Worm (Caenorhabditis elegans) whole organism, mixed stage, embryonic: Measurements from ENCODE around the gene pitp-1.

Source experiments
- M03D4.4 ChIP-seq: sonication (generic microtip); optimal IDR thresholded peaks from 2 replicates; lab custom pipeline; 2017; ENCODE audit warnings: mild to moderate bottlenecking, missing genetic modification characterization, missing compliant biosample characterization
- bed-3 ChIP-seq: fragments of 200-800 bp; sonication (Bioruptor generic); optimal IDR thresholded peaks from 3 replicates; lab custom pipeline; 2018; ENCODE audit warnings: mild to moderate bottlenecking, missing genetic modification characterization, moderate library complexity, missing compliant biosample characterization
- blmp-1 ChIP-seq: fragments of 150-350 bp; optimal IDR thresholded peaks from 2 replicates; lab custom pipeline; 2014; ENCODE audit warnings: missing biosample characterization, missing genetic modification characterization
- ceh-39 ChIP-seq: fragments of 150-350 bp; optimal IDR thresholded peaks from 2 replicates; lab custom pipeline; 2014; ENCODE audit warnings: missing biosample characterization, missing genetic modification characterization
- ceh-43 ChIP-seq: fragments of 200-800 bp; sonication (Bioruptor generic); optimal IDR thresholded peaks from 2 replicates; lab custom pipeline; 2018; ENCODE audit warnings: mild to moderate bottlenecking, missing genetic modification characterization, moderate library complexity, missing compliant biosample characterization
- ceh-83 ChIP-seq: fragments of 200-800 bp; sonication (Bioruptor generic); optimal IDR thresholded peaks from 2 replicates; lab custom pipeline; 2018; ENCODE audit warnings: mild to moderate bottlenecking, missing genetic modification characterization, missing compliant biosample characterization
- ces-1 ChIP-seq: fragments of 150-350 bp; optimal IDR thresholded peaks from 2 replicates; lab custom pipeline; 2014; ENCODE audit warnings: missing biosample characterization, missing genetic modification reagents, missing genetic modification characterization
- cnd-1 ChIP-seq: fragments of 200-800 bp; sonication (Bioruptor generic); optimal IDR thresholded peaks from 2 replicates; lab custom pipeline; 2018; ENCODE audit warnings: mild to moderate bottlenecking, missing genetic modification characterization, missing compliant biosample characterization
- drap-1 ChIP-seq: fragments of 200-800 bp; sonication (Bioruptor generic); optimal IDR thresholded peaks from 3 replicates; lab custom pipeline; 2018; ENCODE audit warnings: mild to moderate bottlenecking, missing genetic modification characterization, missing compliant biosample characterization
- elt-1 ChIP-seq: sonication (generic microtip); optimal IDR thresholded peaks from 2 replicates; lab custom pipeline; 2017; ENCODE audit warnings: missing genetic modification characterization, mild to moderate bottlenecking, missing compliant biosample characterization, antibody characterized with exemption, moderate library complexity, borderline replicate concordance; ENCODE audit not compliant: insufficient read depth
- elt-3 ChIP-seq: fragments of 150-350 bp; optimal IDR thresholded peaks from 2 replicates; lab custom pipeline; 2014; ENCODE audit warnings: missing biosample characterization, missing genetic modification characterization
- flh-1 ChIP-seq: fragments of 200-800 bp; sonication (Bioruptor generic); optimal IDR thresholded peaks from 2 replicates; lab custom pipeline; 2018; ENCODE audit warnings: mild to moderate bottlenecking, missing genetic modification characterization, moderate library complexity, missing compliant biosample characterization
- ham-2 ChIP-seq: fragments of 200-800 bp; sonication (Bioruptor generic); optimal IDR thresholded peaks from 2 replicates; lab custom pipeline; 2018; ENCODE audit warnings: mild to moderate bottlenecking, missing genetic modification characterization, missing compliant biosample characterization
- hlh-1 ChIP-seq: fragments of 150-350 bp; optimal IDR thresholded peaks from 2 replicates; lab custom pipeline; 2014; ENCODE audit warnings: missing biosample characterization, missing genetic modification reagents, missing genetic modification characterization
- lin-13 ChIP-seq: fragments of 150-350 bp; optimal IDR thresholded peaks from 2 replicates; lab custom pipeline; 2014; ENCODE audit warnings: missing biosample characterization, missing genetic modification characterization
- lin-32 ChIP-seq: fragments of 200-800 bp; sonication (Bioruptor generic); optimal IDR thresholded peaks from 2 replicates; lab custom pipeline; 2018; ENCODE audit warnings: mild to moderate bottlenecking, missing genetic modification characterization, missing compliant biosample characterization
- lsy-2 ChIP-seq: fragments of 150-350 bp; optimal IDR thresholded peaks from 2 replicates; lab custom pipeline; 2014; ENCODE audit warnings: missing biosample characterization, missing genetic modification characterization
- mab-5 ChIP-seq: fragments of 150-350 bp; optimal IDR thresholded peaks from 2 replicates; lab custom pipeline; 2014; ENCODE audit warnings: missing biosample characterization, missing genetic modification characterization
- mep-1 ChIP-seq: fragments of 150-350 bp; optimal IDR thresholded peaks from 2 replicates; lab custom pipeline; 2017; ENCODE audit warnings: missing biosample characterization, missing genetic modification reagents, missing genetic modification characterization, inconsistent platforms
- mls-2 ChIP-seq: sonication (generic microtip); optimal IDR thresholded peaks from 2 replicates; lab custom pipeline; 2016; ENCODE audit warnings: mild to moderate bottlenecking, missing genetic modification characterization, moderate library complexity, missing compliant biosample characterization
- nhr-12 ChIP-seq: fragments of 150-350 bp; optimal IDR thresholded peaks from 2 replicates; lab custom pipeline; 2014; ENCODE audit warnings: missing biosample characterization, missing genetic modification characterization
- nhr-2 ChIP-seq: fragments of 150-350 bp; optimal IDR thresholded peaks from 2 replicates; lab custom pipeline; 2014; ENCODE audit warnings: missing biosample characterization, missing genetic modification characterization
- nhr-237 ChIP-seq: fragments of 150-350 bp; optimal IDR thresholded peaks from 2 replicates; lab custom pipeline; 2014; ENCODE audit warnings: missing biosample characterization, missing genetic modification characterization
- nhr-28 ChIP-seq: fragments of 150-350 bp; optimal IDR thresholded peaks from 2 replicates; lab custom pipeline; 2014; ENCODE audit warnings: missing biosample characterization, missing genetic modification characterization
- nhr-76 ChIP-seq: sonication (generic microtip); optimal IDR thresholded peaks from 2 replicates; lab custom pipeline; 2017; ENCODE audit warnings: missing biosample characterization, missing genetic modification characterization
- pha-4 ChIP-seq: fragments of 150-350 bp; optimal IDR thresholded peaks from 2 replicates; lab custom pipeline; 2018; ENCODE audit warnings: missing biosample characterization, missing genetic modification reagents, missing genetic modification characterization
- sem-2 ChIP-seq: fragments of 200-800 bp; sonication (Bioruptor generic); optimal IDR thresholded peaks from 2 replicates; lab custom pipeline; 2018; ENCODE audit warnings: mild to moderate bottlenecking, missing genetic modification characterization, missing compliant biosample characterization
- snpc-4 ChIP-seq: fragments of 150-350 bp; optimal IDR thresholded peaks from 2 replicates; lab custom pipeline; 2014; ENCODE audit warnings: missing biosample characterization, missing genetic modification characterization
- sptf-1 ChIP-seq: sonication (generic microtip); optimal IDR thresholded peaks from 2 replicates; lab custom pipeline; 2017; ENCODE audit warnings: mild to moderate bottlenecking, missing genetic modification characterization, moderate library complexity, missing compliant biosample characterization
- tbx-8 ChIP-seq: fragments of 200-800 bp; sonication (Bioruptor generic); optimal IDR thresholded peaks from 2 replicates; lab custom pipeline; 2018; ENCODE audit warnings: mild to moderate bottlenecking, missing genetic modification characterization, moderate library complexity, missing compliant biosample characterization
- unc-120 ChIP-seq: sonication (generic microtip); optimal IDR thresholded peaks from 2 replicates; lab custom pipeline; 2017; ENCODE audit warnings: missing genetic modification characterization, missing compliant biosample characterization; ENCODE audit not compliant: poor library complexity, severe bottlenecking
- unc-39 ChIP-seq: fragments of 150-350 bp; optimal IDR thresholded peaks from 2 replicates; lab custom pipeline; 2014; ENCODE audit warnings: missing biosample characterization, missing genetic modification characterization
- unc-62 ChIP-seq: fragments of 150-350 bp; optimal IDR thresholded peaks from 2 replicates; lab custom pipeline; 2014; ENCODE audit warnings: missing biosample characterization, missing genetic modification reagents, missing genetic modification characterization
- zip-8 ChIP-seq: fragments of 150-350 bp; optimal IDR thresholded peaks from 2 replicates; lab custom pipeline; 2014; ENCODE audit warnings: missing biosample characterization, missing genetic modification characterization
- ztf-11 ChIP-seq: fragments of 150-350 bp; optimal IDR thresholded peaks from 2 replicates; lab custom pipeline; 2014; ENCODE audit warnings: missing biosample characterization, missing genetic modification characterization

pitp-1 gene

DNA sequence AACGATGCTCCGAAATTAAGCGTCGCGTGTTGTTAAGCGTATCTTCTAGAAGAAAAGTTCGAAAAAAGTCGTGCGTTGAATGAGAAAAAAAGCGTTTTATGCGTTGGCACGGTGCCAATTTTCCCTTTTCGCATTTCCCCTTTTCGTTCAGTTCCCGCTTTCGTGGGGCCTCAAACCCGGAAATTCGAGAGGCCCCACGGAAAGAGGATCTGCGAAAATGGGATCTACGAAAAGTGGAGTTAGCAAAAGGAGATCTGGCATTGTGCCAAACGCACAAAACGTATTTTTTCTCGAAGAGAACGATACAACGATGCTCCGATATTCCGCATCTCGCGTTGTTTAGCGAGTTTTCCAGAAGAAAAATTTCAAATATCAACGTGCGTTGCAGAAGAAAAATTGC is 29.7 kb downstream of the pitp-1 start:
- TF ChIP-seq nhr-76 (tag; lab: Kevin White, UChicago) (no peak), pha-4 (tag; lab: Kevin White, UChicago) (no peak), ces-1 (GFP tag; lab: Kevin White, UChicago) (peak; percentile 46), flh-1 (GFP tag; lab: Kevin White, UChicago) (peak; percentile 69), tbx-8 (GFP tag; lab: Kevin White, UChicago) (peak; percentile 100), lin-32 (peak; percentile 97), drap-1 (GFP tag; lab: Kevin White, UChicago) (peak; percentile 95), elt-1 (tag; lab: Kevin White, UChicago) (no peak), ceh-83 (GFP tag; lab: Kevin White, UChicago) (peak; percentile 96), cnd-1 (tag; lab: Kevin White, UChicago) (peak; percentile 98), hlh-1 (tag; lab: Kevin White, UChicago) (no peak), unc-120 (tag; lab: Kevin White, UChicago) (peak; percentile 71), unc-62 (GFP tag; lab: Kevin White, UChicago) (no peak), elt-3 (tag; lab: Kevin White, UChicago) (no peak), nhr-28 (tag; lab: Kevin White, UChicago) (no peak), ceh-39 (tag; lab: Kevin White, UChicago) (no peak), snpc-4 (tag; lab: Kevin White, UChicago) (no peak), nhr-12 (tag; lab: Kevin White, UChicago) (no peak), mab-5 (tag; lab: Kevin White, UChicago) (no peak), ham-2 (GFP tag; lab: Kevin White, UChicago) (peak; percentile 85), mls-2 (peak; percentile 98), lsy-2 (tag; lab: Kevin White, UChicago) (no peak), mep-1 (tag; lab: Kevin White, UChicago) (peak; percentile 62), unc-39 (tag; lab: Kevin White, UChicago) (no peak), bed-3 (peak; percentile 94), ceh-43 (GFP tag; lab: Kevin White, UChicago) (peak; percentile 81), lin-13 (tag; lab: Kevin White, UChicago) (peak; percentile 29), nhr-237 (tag; lab: Kevin White, UChicago) (no peak), M03D4.4 (peak; percentile 92), sptf-1 (peak; percentile 97), nhr-2 (no peak), ztf-11 (tag; lab: Kevin White, UChicago) (no peak), blmp-1 (tag; lab: Kevin White, UChicago) (no peak), zip-8 (tag; lab: Kevin White, UChicago) (no peak), sem-2 (GFP tag; lab: Kevin White, UChicago) (peak; percentile 91)

DNA sequence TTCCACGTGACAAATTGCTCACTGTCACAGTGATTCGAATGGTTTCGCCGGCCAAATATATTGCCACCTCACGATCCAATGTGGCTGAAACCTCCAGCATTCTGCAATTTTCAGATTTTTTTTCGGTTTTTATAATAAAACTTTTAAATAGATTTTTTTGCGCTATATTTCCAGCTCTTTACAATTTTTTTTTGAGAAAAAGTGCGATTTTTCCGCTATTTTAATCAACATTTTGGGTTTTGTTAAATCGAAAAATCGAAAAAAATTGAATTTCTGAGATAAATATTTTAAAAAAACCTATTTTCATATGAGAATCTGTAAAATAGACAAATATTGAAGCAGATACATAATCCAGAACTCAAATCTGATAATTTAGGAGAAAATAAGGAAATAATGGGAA is 30.6 kb downstream of the pitp-1 start, which contains the start of gene M01F1.9:
Gene M01F1.9 (minus strand): TSS at position 101 of the 400 bp plus-strand sequence.
- TF ChIP-seq unc-62 (GFP tag; lab: Kevin White, UChicago) (no peak), cnd-1 (tag; lab: Kevin White, UChicago) (no peak), ceh-83 (GFP tag; lab: Kevin White, UChicago) (no peak), mls-2 (no peak), unc-120 (tag; lab: Kevin White, UChicago) (no peak), flh-1 (GFP tag; lab: Kevin White, UChicago) (no peak), nhr-76 (tag; lab: Kevin White, UChicago) (no peak), ceh-39 (tag; lab: Kevin White, UChicago) (no peak), bed-3 (no peak), nhr-2 (no peak), nhr-237 (tag; lab: Kevin White, UChicago) (no peak), drap-1 (GFP tag; lab: Kevin White, UChicago) (no peak), M03D4.4 (no peak), elt-1 (tag; lab: Kevin White, UChicago) (no peak), blmp-1 (tag; lab: Kevin White, UChicago) (no peak), lin-32 (no peak), sptf-1 (no peak), mab-5 (tag; lab: Kevin White, UChicago) (no peak), mep-1 (tag; lab: Kevin White, UChicago) (no peak)

- no peak for TF ChIP-seq nhr-76 (tag; lab: Kevin White, UChicago)
- no peak for TF ChIP-seq lin-13 (tag; lab: Kevin White, UChicago)
- no peak for TF ChIP-seq tbx-8 (GFP tag; lab: Kevin White, UChicago)
- no peak for TF ChIP-seq mls-2
- TF ChIP-seq nhr-12 (tag; lab: Kevin White, UChicago) = no peak
- TF ChIP-seq unc-120 (tag; lab: Kevin White, UChicago) = no peak
- no peak for TF ChIP-seq snpc-4 (tag; lab: Kevin White, UChicago)
- no peak for TF ChIP-seq flh-1 (GFP tag; lab: Kevin White, UChicago)
- no peak for TF ChIP-seq nhr-2
- TF ChIP-seq ces-1 (GFP tag; lab: Kevin White, UChicago) = no peak
Observed at ce11 chrIII:3493138-3493537, 36.5 kb downstream of the pitp-1 start, which contains the start of gene gly-14. gly-14 (minus strand) TSS chrIII:3493238.
